Fruit fly (Drosophila melanogaster) Kc167 (cell line): ENCODE measurements around the gene CheB38c.

Source experiments
- Sin3A ChIP-seq: fragments of >200 bp; optimal IDR thresholded peaks from 2 replicates; lab custom pipeline; 2018; ENCODE audit warnings: missing external identifiers
- insv ChIP-seq: fragments of >200 bp; optimal IDR thresholded peaks from 3 replicates; lab custom pipeline; 2018; ENCODE audit warnings: missing external identifiers
- psq ChIP-seq: fragments of >200 bp; optimal IDR thresholded peaks from 2 replicates; lab custom pipeline; 2017; ENCODE audit warnings: missing external identifiers

- TF ChIP-seq psq (lab: Kevin White, UChicago) (no peak), Sin3A (lab: Kevin White, UChicago) (no peak), insv (lab: Kevin White, UChicago) (no peak)
These were observed 4.5 kb downstream of the CheB38c start, which contains the start of gene CG33322 for dm6 chr2L:20816140-20816539.
